Worm (Caenorhabditis elegans) whole organism, L4 larva: ENCODE measurements around the gene gpc-1.

Source experiments
- F37D6.2 ChIP-seq: sonication (generic microtip); optimal IDR thresholded peaks from 2 replicates; lab custom pipeline; 2016; ENCODE audit warnings: mild to moderate bottlenecking, missing genetic modification characterization, missing compliant biosample characterization
- T20F7.1 ChIP-seq: fragments of 200-800 bp; sonication (Bioruptor generic); optimal IDR thresholded peaks from 2 replicates; lab custom pipeline; 2018; ENCODE audit warnings: mild to moderate bottlenecking, missing genetic modification characterization, missing compliant biosample characterization
- Y75B8A.6 ChIP-seq: fragments of 200-800 bp; sonication (Bioruptor generic); IDR thresholded peaks from 2 replicates; pipeline ENCODE4 v1.3.6; 2022; ENCODE audit warnings: missing genetic modification reagents, missing genetic modification characterization, missing compliant biosample characterization
- arid-1 ChIP-seq: fragments of 200-800 bp; sonication (Bioruptor generic); conservative IDR thresholded peaks from 2 replicates; pipeline ENCODE4 v1.3.6; 2022; ENCODE audit warnings: missing genetic modification reagents, missing genetic modification characterization, missing compliant biosample characterization
- ceh-32 ChIP-seq: sonication (generic microtip); optimal IDR thresholded peaks from 2 replicates; lab custom pipeline; 2016; ENCODE audit warnings: mild to moderate bottlenecking, missing genetic modification characterization, missing compliant biosample characterization; ENCODE audit not compliant: poor library complexity
- ceh-82 ChIP-seq: sonication (generic microtip); optimal IDR thresholded peaks from 2 replicates; lab custom pipeline; 2017; ENCODE audit warnings: missing biosample characterization, missing genetic modification characterization
- ces-1 ChIP-seq: fragments of 150-350 bp; sonication (generic microtip); optimal IDR thresholded peaks from 4 replicates; lab custom pipeline; 2014; ENCODE audit warnings: missing biosample characterization, missing genetic modification reagents, missing genetic modification characterization
- daf-16 ChIP-seq, 3 experiments: sonication (generic microtip); optimal IDR thresholded peaks; 2 replicates each; lab custom pipeline; 2016 to 2017; ENCODE audit warnings: missing genetic modification characterization in 3 of 3, missing genetic modification reagents in 3 of 3, mild to moderate bottlenecking in 2 of 3, missing compliant biosample characterization in 2 of 3, missing biosample characterization in 1 of 3, moderate library complexity in 1 of 3
- dmd-6 ChIP-seq: fragments of 200-800 bp; sonication (Bioruptor generic); IDR thresholded peaks from 2 replicates; pipeline ENCODE4 v1.3.6; 2022; ENCODE audit warnings: missing genetic modification reagents, missing genetic modification characterization, missing compliant biosample characterization
- dve-1 ChIP-seq: sonication (generic microtip); optimal IDR thresholded peaks from 2 replicates; lab custom pipeline; 2017; ENCODE audit warnings: antibody characterized with exemption, mild to moderate bottlenecking, missing genetic modification characterization, missing compliant biosample characterization; ENCODE audit not compliant: insufficient read depth
- egl-27 ChIP-seq: sonication (generic microtip); optimal IDR thresholded peaks from 3 replicates; lab custom pipeline; 2017; ENCODE audit warnings: missing biosample characterization, missing genetic modification reagents, missing genetic modification characterization
- hif-1 ChIP-seq, 2 experiments: sonication (generic microtip); optimal IDR thresholded peaks; 2 replicates each; lab custom pipeline; 2016 to 2017; ENCODE audit warnings: missing compliant biosample characterization in 2 of 2, missing genetic modification characterization in 2 of 2, missing genetic modification reagents in 2 of 2, missing genotype in 2 of 2, mild to moderate bottlenecking in 1 of 2
- hlh-11 ChIP-seq: fragments of 200-800 bp; sonication (Bioruptor generic); optimal IDR thresholded peaks from 2 replicates; lab custom pipeline; 2018; ENCODE audit warnings: mild to moderate bottlenecking, missing genetic modification characterization, missing compliant biosample characterization
- lin-1 ChIP-seq: fragments of 200-800 bp; sonication (Bioruptor generic); IDR thresholded peaks from 2 replicates; pipeline ENCODE4 v1.3.6; 2022; ENCODE audit warnings: missing genetic modification reagents, missing genetic modification characterization, missing compliant biosample characterization
- lin-15B ChIP-seq: fragments of 150-350 bp; sonication (generic microtip); optimal IDR thresholded peaks from 3 replicates; lab custom pipeline; 2014; ENCODE audit warnings: missing biosample characterization, missing genetic modification characterization
- lin-38 ChIP-seq: fragments of 200-800 bp; sonication (Bioruptor generic); IDR thresholded peaks from 2 replicates; pipeline ENCODE4 v1.3.6; 2022; ENCODE audit warnings: missing genetic modification reagents, missing genetic modification characterization, missing compliant biosample characterization
- mdl-1 ChIP-seq, 2 experiments: fragments of 150-350 bp in 1 of 2; sonication (generic microtip) in 1 of 2; optimal IDR thresholded peaks; 2 replicates each; lab custom pipeline; 2014 to 2017; ENCODE audit warnings: missing biosample characterization in 2 of 2, missing genetic modification characterization in 2 of 2
- mep-1 ChIP-seq: fragments of 150-350 bp; sonication (generic microtip); optimal IDR thresholded peaks from 3 replicates; lab custom pipeline; 2014; ENCODE audit warnings: missing biosample characterization, missing genetic modification characterization
- mes-2 ChIP-seq: sonication (generic microtip); optimal IDR thresholded peaks from 2 replicates; lab custom pipeline; 2016; ENCODE audit warnings: missing genotype, mild to moderate bottlenecking, missing genetic modification characterization, missing compliant biosample characterization; ENCODE audit not compliant: poor library complexity, severe bottlenecking
- mxl-2 ChIP-seq: fragments of 200-800 bp; sonication (Bioruptor generic); conservative IDR thresholded peaks from 2 replicates; pipeline ENCODE4 v1.3.6; 2022; ENCODE audit warnings: missing genetic modification reagents, missing genetic modification characterization, missing compliant biosample characterization
- nhr-11 ChIP-seq: fragments of 150-350 bp; optimal IDR thresholded peaks from 2 replicates; lab custom pipeline; 2014; ENCODE audit warnings: missing biosample characterization, missing genetic modification characterization
- nhr-25 ChIP-seq: sonication (generic microtip); optimal IDR thresholded peaks from 2 replicates; lab custom pipeline; 2017; ENCODE audit warnings: missing genetic modification characterization, mild to moderate bottlenecking, missing compliant biosample characterization, antibody characterized with exemption, moderate library complexity, borderline replicate concordance; ENCODE audit not compliant: insufficient read depth
- nhr-28 ChIP-seq: fragments of 150-350 bp; optimal IDR thresholded peaks from 2 replicates; lab custom pipeline; 2014; ENCODE audit warnings: missing biosample characterization, missing genetic modification characterization
- nhr-77 ChIP-seq: fragments of 150-350 bp; optimal IDR thresholded peaks from 2 replicates; lab custom pipeline; 2014; ENCODE audit warnings: missing biosample characterization, missing genetic modification characterization
- pha-4 ChIP-seq, 2 experiments: fragments of 150-350 bp in 1 of 2; fragments of 200-800 bp in 1 of 2; sonication (Bioruptor generic) in 1 of 2; IDR thresholded peaks in 1 of 2; optimal IDR thresholded peaks in 1 of 2; 2 replicates each; pipeline versions ENCODE4 v1.3.6 to Lab custom; 2014 to 2022; ENCODE audit warnings: missing genetic modification characterization in 2 of 2, missing genetic modification reagents in 2 of 2, missing biosample characterization in 1 of 2, missing compliant biosample characterization in 1 of 2
- pqm-1 ChIP-seq: sonication (generic microtip); optimal IDR thresholded peaks from 2 replicates; lab custom pipeline; 2017; ENCODE audit warnings: missing biosample characterization, missing genetic modification characterization
- tra-1 ChIP-seq: fragments of 200-800 bp; sonication (Bioruptor generic); IDR thresholded peaks from 2 replicates; pipeline ENCODE4 v1.3.6; 2022; ENCODE audit warnings: missing genetic modification reagents, missing genetic modification characterization, missing compliant biosample characterization
- unc-62 ChIP-seq, 3 experiments: fragments of 150-350 bp in 1 of 3; sonication (generic microtip); optimal IDR thresholded peaks in 2 of 3; peaks in 1 of 3; 1 replicate in 1 of 3; 2 replicates in 2 of 3; lab custom pipeline; 2014 to 2017; ENCODE audit warnings: missing biosample characterization in 3 of 3, missing genetic modification characterization in 3 of 3, missing genetic modification reagents in 3 of 3, missing genotype in 1 of 3
- ztf-11 ChIP-seq: fragments of 150-350 bp; optimal IDR thresholded peaks from 2 replicates; lab custom pipeline; 2014; ENCODE audit warnings: missing biosample characterization, missing genetic modification characterization

gpc-1 gene

DNA sequence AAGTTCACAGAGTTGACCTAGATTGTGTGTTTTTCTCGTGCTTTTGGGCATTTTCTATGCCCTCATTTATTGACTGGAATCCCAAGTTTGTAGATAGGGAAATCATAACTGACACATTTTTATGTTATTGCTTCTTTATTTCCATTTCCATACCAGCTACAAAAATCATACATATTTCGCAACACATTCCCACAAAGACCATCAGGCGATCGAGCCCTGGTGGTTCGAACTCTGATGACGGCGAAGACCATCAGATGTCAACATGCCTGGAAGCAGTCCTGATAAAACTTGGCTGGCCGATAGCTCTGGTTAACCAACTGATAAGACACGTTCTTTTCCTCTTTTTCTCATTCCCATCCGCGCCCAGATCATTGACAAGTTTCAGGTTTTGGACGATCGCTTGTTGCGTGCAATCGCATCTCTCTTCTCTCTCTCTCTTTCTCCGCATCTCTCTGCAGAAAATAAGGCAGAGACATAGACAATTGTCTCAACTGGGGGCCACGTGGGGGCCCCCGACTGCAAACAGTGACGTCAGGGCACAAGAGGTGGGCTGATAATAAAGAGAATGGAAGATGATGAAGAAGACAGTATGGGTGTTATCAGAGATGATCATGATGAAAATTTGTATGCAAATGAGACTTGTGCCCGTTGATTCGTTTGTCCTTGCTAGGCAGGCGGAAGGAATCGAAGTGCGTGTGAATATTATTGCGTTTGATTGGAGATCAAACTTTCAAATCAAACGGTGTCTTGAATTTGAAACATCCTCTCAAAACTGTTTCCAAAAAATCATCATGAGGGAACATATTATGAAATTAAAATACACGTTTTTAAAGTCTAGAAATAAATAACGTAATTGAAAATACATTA is 12.5 kb downstream of the gpc-1 start (continued):
- peak; percentile 92 for TF ChIP-seq nhr-77 (tag; lab: Kevin White, UChicago)

DNA sequence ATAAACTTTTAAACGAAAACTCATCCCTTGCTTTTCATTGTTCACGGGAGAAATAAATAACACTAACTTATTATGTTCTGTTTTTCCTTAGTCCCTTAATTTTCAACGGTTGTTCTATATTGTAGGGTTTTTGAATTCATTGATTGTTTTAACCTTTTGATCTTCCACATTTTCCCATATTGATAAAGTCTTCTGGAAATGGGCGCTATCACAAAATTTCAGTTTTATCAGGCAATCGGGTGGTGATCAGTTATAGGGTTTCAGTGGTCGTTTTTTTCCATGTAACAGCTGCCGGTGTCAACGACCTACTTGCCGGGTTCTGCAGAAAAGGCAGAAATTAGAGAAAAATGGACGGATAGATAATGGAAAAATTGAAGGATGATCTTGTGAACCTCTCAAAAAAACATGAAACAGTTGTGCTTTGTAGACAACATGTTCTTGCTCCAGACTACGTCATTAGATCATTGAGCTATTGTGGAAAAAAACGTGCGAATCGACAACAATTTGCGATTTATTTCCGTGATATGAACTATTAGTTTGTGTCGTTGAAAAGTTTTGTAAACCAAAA is 14.9 kb downstream of the gpc-1 start:
- TF ChIP-seq lin-15B (tag; lab: Kevin White, UChicago) (no peak), lin-38 (0 out of 2 replicates have a peak, but pooled peaks have one; percentile 10), nhr-11 (tag; lab: Kevin White, UChicago) (peak; percentile 41), pha-4 (GFP tag; IDR thresholded peaks at IDR 0.05; lab: Robert Waterston, UW) (no peak), pha-4 (tag; optimal IDR thresholded peaks at IDR 0.05; lab: Kevin White, UChicago) (no peak), mdl-1 (tag; optimal IDR thresholded peaks at IDR 0.05; lab: Kevin White, UChicago) (peak in 1 of 2 experiments; percentile 66), dmd-6 (GFP tag; lab: Robert Waterston, UW) (peak; percentile 22; the same call in 1 of the 2 replicates), mes-2 (tag; lab: Kevin White, UChicago) (peak; percentile 12), F37D6.2 (no peak), nhr-25 (no peak), pqm-1 (tag; lab: Kevin White, UChicago) (peak; percentile 95), mxl-2 (GFP tag; lab: Robert Waterston, UW) (no peak), ceh-32 (tag; lab: Kevin White, UChicago) (no peak), daf-16 (GFP tag; optimal IDR thresholded peaks at IDR 0.05; lab: Kevin White, UChicago) (peak in 1 of 2 experiments; percentile 67), daf-16 (tag; optimal IDR thresholded peaks at IDR 0.05; lab: Kevin White, UChicago) (peak; percentile 11), ztf-11 (tag; lab: Kevin White, UChicago) (no peak), hif-1 (tag; optimal IDR thresholded peaks at IDR 0.05; lab: Kevin White, UChicago) (peak in 1 of 2 experiments; percentile 81), hlh-11 (tag; lab: Kevin White, UChicago) (peak; percentile 76), nhr-28 (tag; lab: Kevin White, UChicago) (peak; percentile 48)

DNA sequence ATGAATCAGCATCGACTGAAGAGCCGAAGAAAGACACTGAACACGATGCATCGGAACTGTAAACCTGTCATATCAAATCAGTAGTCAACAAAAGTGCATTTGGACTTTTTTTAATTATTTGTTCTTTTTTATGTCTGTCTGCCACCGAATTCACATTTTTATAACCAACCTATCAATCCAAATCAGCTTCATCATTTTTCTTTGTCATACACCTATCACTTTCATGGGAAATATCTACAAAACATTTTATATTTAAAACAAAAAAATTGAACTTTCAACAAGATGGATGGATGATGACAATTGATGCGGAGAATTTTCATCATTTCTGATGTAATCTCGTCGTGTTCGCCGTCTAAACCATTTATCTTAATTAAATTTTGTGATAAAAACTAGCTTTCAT is 15.4 kb downstream of the gpc-1 start:
- TF ChIP-seq daf-16 (GFP tag; optimal IDR thresholded peaks at IDR 0.05; lab: Kevin White, UChicago) = peak in 1 of 2 experiments; percentile 71
- peak; percentile 40 for TF ChIP-seq daf-16 (tag; optimal IDR thresholded peaks at IDR 0.05; lab: Kevin White, UChicago)
- 0 out of 2 replicates have a peak, but pooled peaks have one; percentile 11 for TF ChIP-seq lin-1 (GFP tag; lab: Robert Waterston, UW)
- TF ChIP-seq tra-1 (GFP tag; lab: Robert Waterston, UW) = peak; percentile 75; the same call in 1 of the 2 replicates
- no peak for TF ChIP-seq mep-1
- TF ChIP-seq nhr-28 (tag; lab: Kevin White, UChicago) = peak; percentile 5
- no peak for TF ChIP-seq arid-1 (GFP tag; lab: Robert Waterston, UW)
- no peak for TF ChIP-seq egl-27
- peak; percentile 22 for TF ChIP-seq hlh-11 (tag; lab: Kevin White, UChicago)
- no peak for TF ChIP-seq ceh-82 (tag; lab: Kevin White, UChicago)
- peak; percentile 72 for TF ChIP-seq dve-1 (tag; lab: Kevin White, UChicago)
- TF ChIP-seq T20F7.1 (GFP tag; lab: Kevin White, UChicago) = peak; percentile 58
- peak; percentile 97 for TF ChIP-seq dmd-6 (GFP tag; lab: Robert Waterston, UW)
- peak; percentile 37; the same call in 1 of the 2 replicates for TF ChIP-seq Y75B8A.6 (GFP tag; lab: Robert Waterston, UW)

DNA sequence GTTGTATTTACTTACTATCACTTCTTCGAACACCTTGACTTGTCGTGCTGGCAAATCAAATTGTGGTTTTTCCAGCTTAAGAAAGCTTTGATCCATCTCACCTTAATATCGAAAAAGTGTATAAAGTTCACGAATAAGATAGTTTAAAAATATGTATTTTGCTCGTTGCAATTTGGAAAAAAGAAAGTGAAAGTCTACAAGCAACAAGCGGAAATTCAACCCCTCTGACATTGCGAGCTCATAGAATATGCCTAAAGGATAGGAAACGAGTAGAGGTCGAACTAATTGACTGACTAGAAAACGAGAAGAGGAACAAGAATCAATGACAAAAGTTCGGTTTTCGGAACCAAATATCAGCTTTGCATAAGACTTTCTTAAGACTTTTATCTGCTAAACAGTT is 21.0 kb downstream of the gpc-1 start, which contains the start of gene T14G8.4:
Gene T14G8.4 (minus strand): TSS at position 101 of the 400 bp plus-strand sequence.
- TF ChIP-seq ces-1 (no peak), nhr-25 (no peak), unc-62 (GFP tag; optimal IDR thresholded peaks at IDR 0.05 in 1 of 2; lab: Kevin White, UChicago) (peak in 1 of 2 experiments; percentile 66), unc-62 (tag; optimal IDR thresholded peaks at IDR 0.05; lab: Kevin White, UChicago) (no peak)
- TF ChIP-seq, all 104 proteins: peak for 1
